Fruit fly (Drosophila melanogaster): Measurements from ENCODE around the gene CG4267.

CG4267 gene

dm6 chr2L:2202018-2202852 is 39.9 kb upstream of the CG4267 start:
- TF ChIP-seq Mnt (GFP tag; optimal IDR thresholded peaks at IDR 0.05) (peak; percentile 96), cic (GFP tag; optimal IDR thresholded peaks at IDR 0.05) (peak; percentile 95), CG7045 (GFP tag; optimal IDR thresholded peaks at IDR 0.05) (peak; percentile 99), Clk (GFP tag; optimal IDR thresholded peaks at IDR 0.05) (peak; percentile 99), CG5204 (GFP tag; optimal IDR thresholded peaks at IDR 0.05) (peak; percentile 100), kay (GFP tag; ENCODE audit: borderline replicate concordance) (peak; percentile 97), toe (GFP tag; optimal IDR thresholded peaks at IDR 0.05) (peak; percentile 99), Crg-1 (GFP tag; optimal IDR thresholded peaks at IDR 0.05) (peak; percentile 99), tj (GFP tag; optimal IDR thresholded peaks at IDR 0.05) (peak; percentile 100), CG12768 (GFP tag; optimal IDR thresholded peaks at IDR 0.05) (peak; percentile 100), CG11617 (GFP tag; optimal IDR thresholded peaks at IDR 0.05) (peak; percentile 100), pad (GFP tag; optimal IDR thresholded peaks at IDR 0.05) (peak; percentile 89), cnc (optimal IDR thresholded peaks at IDR 0.05) (no peak), Hr96 (GFP tag; optimal IDR thresholded peaks at IDR 0.05) (peak; percentile 99), bab1 (GFP tag; optimal IDR thresholded peaks at IDR 0.05) (peak; percentile 100), ovo (GFP tag; optimal IDR thresholded peaks at IDR 0.05) (peak; percentile 88), CG1620 (GFP tag; optimal IDR thresholded peaks at IDR 0.05) (peak; percentile 99), CG33017 (tag; optimal IDR thresholded peaks at IDR 0.05) (peak; percentile 100), CG14711 (tag; optimal IDR thresholded peaks at IDR 0.05) (peak; percentile 99), CG7101 (tag; optimal IDR thresholded peaks at IDR 0.05) (peak; percentile 100)

DNA sequence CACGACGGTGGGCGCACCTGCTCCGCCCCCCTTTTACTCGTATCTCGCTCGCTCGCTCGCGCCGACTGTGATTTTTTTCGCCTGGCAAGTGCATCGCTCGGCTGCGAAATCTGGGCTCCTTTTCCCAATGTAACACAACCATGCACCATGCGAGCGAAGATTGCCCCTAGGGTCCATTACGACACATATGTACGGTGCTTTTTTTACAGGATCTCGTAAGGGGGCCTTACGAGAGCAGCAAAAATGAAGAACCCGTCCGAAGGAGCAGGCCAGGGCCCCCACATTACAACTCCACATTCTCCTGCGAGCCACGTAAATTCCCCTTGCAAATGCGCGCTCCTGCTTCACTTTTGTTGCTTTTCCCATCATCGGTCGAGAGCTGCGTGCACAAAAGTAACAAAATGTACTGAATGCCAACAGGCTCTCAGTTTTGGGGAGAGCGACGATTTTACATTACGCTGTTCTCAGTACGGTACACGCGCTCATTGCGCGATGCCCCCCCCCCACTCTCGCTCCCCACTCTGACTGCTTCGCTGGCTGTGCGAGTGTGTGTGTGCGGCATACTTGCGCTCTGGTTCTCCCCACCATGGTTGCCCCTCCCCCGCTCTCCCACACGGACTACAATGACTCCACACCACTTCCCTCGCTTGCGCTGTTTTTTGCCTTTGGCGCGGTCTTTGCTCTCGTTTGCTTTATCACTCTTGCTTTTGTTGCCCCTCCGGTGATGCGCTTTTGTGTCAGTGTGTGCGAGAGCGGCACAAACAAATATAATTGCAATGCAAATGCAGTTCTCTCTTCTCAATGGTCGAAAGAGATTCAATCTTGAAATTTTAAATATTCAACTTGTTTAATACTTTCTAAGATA is 39.1 kb upstream of the CG4267 start:
- TF ChIP-seq pad (GFP tag; optimal IDR thresholded peaks at IDR 0.05) (peak; percentile 99), toe (GFP tag; optimal IDR thresholded peaks at IDR 0.05) (peak; percentile 26), CG7101 (tag; optimal IDR thresholded peaks at IDR 0.05) (no peak), Crg-1 (GFP tag; optimal IDR thresholded peaks at IDR 0.05) (peak; percentile 49), CG1620 (GFP tag; optimal IDR thresholded peaks at IDR 0.05) (peak; percentile 1), Mnt (GFP tag; optimal IDR thresholded peaks at IDR 0.05) (peak; percentile 88), tj (GFP tag; optimal IDR thresholded peaks at IDR 0.05) (peak; percentile 82), CG14711 (tag; optimal IDR thresholded peaks at IDR 0.05) (no peak), CG5204 (GFP tag; optimal IDR thresholded peaks at IDR 0.05) (no peak), bab1 (GFP tag; optimal IDR thresholded peaks at IDR 0.05) (peak; percentile 68), ovo (GFP tag; optimal IDR thresholded peaks at IDR 0.05) (peak; percentile 32), kay (GFP tag; ENCODE audit: borderline replicate concordance) (peak; percentile 98), cnc (optimal IDR thresholded peaks at IDR 0.05) (no peak), CG7045 (GFP tag; optimal IDR thresholded peaks at IDR 0.05) (peak; percentile 67), Hr96 (GFP tag; optimal IDR thresholded peaks at IDR 0.05) (no peak), CG33017 (tag; optimal IDR thresholded peaks at IDR 0.05) (peak; percentile 1), CG11617 (GFP tag; optimal IDR thresholded peaks at IDR 0.05) (peak; percentile 37), cic (GFP tag; optimal IDR thresholded peaks at IDR 0.05) (peak; percentile 95), CG12768 (GFP tag; optimal IDR thresholded peaks at IDR 0.05) (peak; percentile 70), Clk (GFP tag; optimal IDR thresholded peaks at IDR 0.05) (peak; percentile 22)

dm6 chr2L:2206066-2206465 is 36.1 kb upstream of the CG4267 start, which contains the start of gene CG31668:
TSS of gene CG31668 (minus strand) at chr2L:2206166.
- TF ChIP-seq cnc (optimal IDR thresholded peaks at IDR 0.05) (no peak), CG7045 (GFP tag; optimal IDR thresholded peaks at IDR 0.05) (no peak), CG1620 (GFP tag; optimal IDR thresholded peaks at IDR 0.05) (no peak), ovo (GFP tag; optimal IDR thresholded peaks at IDR 0.05) (no peak), pad (GFP tag; optimal IDR thresholded peaks at IDR 0.05) (no peak), CG33017 (tag; optimal IDR thresholded peaks at IDR 0.05) (no peak), Mnt (GFP tag; optimal IDR thresholded peaks at IDR 0.05) (no peak), CG14711 (tag; optimal IDR thresholded peaks at IDR 0.05) (no peak), CG12768 (GFP tag; optimal IDR thresholded peaks at IDR 0.05) (no peak), Clk (GFP tag; optimal IDR thresholded peaks at IDR 0.05) (no peak), Hr96 (GFP tag; optimal IDR thresholded peaks at IDR 0.05) (no peak), tj (GFP tag; optimal IDR thresholded peaks at IDR 0.05) (no peak), toe (GFP tag; optimal IDR thresholded peaks at IDR 0.05) (no peak)

DNA sequence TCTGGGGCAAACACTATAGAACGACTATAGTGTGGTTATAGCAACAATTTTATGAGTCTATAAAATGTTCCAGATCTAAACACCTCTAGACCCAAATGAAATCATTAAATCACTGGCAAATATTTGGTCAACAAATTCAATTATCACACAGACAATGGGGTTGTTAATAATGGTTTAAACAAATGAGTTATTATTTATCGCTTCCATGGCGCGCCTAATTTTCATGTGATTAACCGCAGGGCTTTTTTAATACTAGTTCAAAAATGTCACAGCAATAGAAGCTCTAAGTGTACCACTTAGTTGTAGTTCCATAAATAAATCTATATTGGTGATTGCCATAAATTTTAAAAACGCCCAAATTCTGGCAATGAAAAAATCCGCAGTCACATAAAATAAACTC is 33.2 kb upstream of the CG4267 start, which contains the start of gene CG33124:
Gene CG33124, minus strand, starts transcription at position 101 of the 400 bp plus-strand sequence.
- TF ChIP-seq Mnt (GFP tag; optimal IDR thresholded peaks at IDR 0.05) (no peak), Crg-1 (GFP tag; optimal IDR thresholded peaks at IDR 0.05) (no peak), CG5204 (GFP tag; optimal IDR thresholded peaks at IDR 0.05) (no peak), kay (GFP tag; ENCODE audit: borderline replicate concordance) (no peak), CG7045 (GFP tag; optimal IDR thresholded peaks at IDR 0.05) (no peak), bab1 (GFP tag; optimal IDR thresholded peaks at IDR 0.05) (no peak), cnc (optimal IDR thresholded peaks at IDR 0.05) (no peak), CG12768 (GFP tag; optimal IDR thresholded peaks at IDR 0.05) (no peak), toe (GFP tag; optimal IDR thresholded peaks at IDR 0.05) (no peak), CG7101 (tag; optimal IDR thresholded peaks at IDR 0.05) (no peak), CG14711 (tag; optimal IDR thresholded peaks at IDR 0.05) (no peak), CG11617 (GFP tag; optimal IDR thresholded peaks at IDR 0.05) (no peak), ovo (GFP tag; optimal IDR thresholded peaks at IDR 0.05) (no peak), tj (GFP tag; optimal IDR thresholded peaks at IDR 0.05) (no peak), Hr96 (GFP tag; optimal IDR thresholded peaks at IDR 0.05) (no peak), pad (GFP tag; optimal IDR thresholded peaks at IDR 0.05) (no peak)

DNA sequence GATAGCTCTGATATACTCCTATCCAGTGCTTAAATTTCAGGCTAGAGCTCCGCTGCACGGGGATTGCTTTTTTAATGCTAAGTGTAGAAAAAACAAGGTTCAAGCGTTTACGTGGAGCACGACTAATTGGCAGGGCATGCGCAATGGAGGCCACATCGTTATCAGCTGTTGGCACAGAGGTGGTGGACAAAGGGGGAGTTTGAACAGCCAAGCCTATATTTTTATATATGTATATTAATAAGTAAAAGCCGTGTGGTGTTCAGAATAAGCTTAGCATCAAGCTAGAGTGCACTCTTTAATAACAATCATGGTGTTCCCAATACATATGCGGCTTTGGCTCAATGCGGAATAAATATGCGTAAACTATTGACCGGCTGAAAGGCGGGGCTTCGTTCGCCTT is 29.7 kb upstream of the CG4267 start, which contains the start of gene CG15385:
Gene CG15385, minus strand, starts transcription at position 94 of the 400 bp plus-strand sequence.
- TF ChIP-seq bab1 (GFP tag; optimal IDR thresholded peaks at IDR 0.05) (no peak), CG7101 (tag; optimal IDR thresholded peaks at IDR 0.05) (peak; percentile 10), CG1620 (GFP tag; optimal IDR thresholded peaks at IDR 0.05) (no peak), tj (GFP tag; optimal IDR thresholded peaks at IDR 0.05) (no peak), pad (GFP tag; optimal IDR thresholded peaks at IDR 0.05) (no peak), CG14711 (tag; optimal IDR thresholded peaks at IDR 0.05) (no peak), cic (GFP tag; optimal IDR thresholded peaks at IDR 0.05) (peak; percentile 61), CG33017 (tag; optimal IDR thresholded peaks at IDR 0.05) (peak; percentile 47), Mnt (GFP tag; optimal IDR thresholded peaks at IDR 0.05) (peak; percentile 2), Hr96 (GFP tag; optimal IDR thresholded peaks at IDR 0.05) (no peak), CG11617 (GFP tag; optimal IDR thresholded peaks at IDR 0.05) (no peak), Clk (GFP tag; optimal IDR thresholded peaks at IDR 0.05) (no peak), CG12768 (GFP tag; optimal IDR thresholded peaks at IDR 0.05) (peak; percentile 51), toe (GFP tag; optimal IDR thresholded peaks at IDR 0.05) (no peak), CG7045 (GFP tag; optimal IDR thresholded peaks at IDR 0.05) (no peak)
